Worm (Caenorhabditis elegans) whole organism, mixed stage, embryonic: ENCODE results near the gene F53C11.1.

ENCODE experiments used
- M03D4.4 ChIP-seq: sonication (generic microtip); optimal IDR thresholded peaks from 2 replicates; lab custom pipeline; 2017; ENCODE audit warnings: mild to moderate bottlenecking, missing genetic modification characterization, missing compliant biosample characterization
- bed-3 ChIP-seq: fragments of 200-800 bp; sonication (Bioruptor generic); optimal IDR thresholded peaks from 3 replicates; lab custom pipeline; 2018; ENCODE audit warnings: mild to moderate bottlenecking, missing genetic modification characterization, moderate library complexity, missing compliant biosample characterization
- blmp-1 ChIP-seq: fragments of 150-350 bp; optimal IDR thresholded peaks from 2 replicates; lab custom pipeline; 2014; ENCODE audit warnings: missing biosample characterization, missing genetic modification characterization
- ceh-39 ChIP-seq: fragments of 150-350 bp; optimal IDR thresholded peaks from 2 replicates; lab custom pipeline; 2014; ENCODE audit warnings: missing biosample characterization, missing genetic modification characterization
- ceh-43 ChIP-seq: fragments of 200-800 bp; sonication (Bioruptor generic); optimal IDR thresholded peaks from 2 replicates; lab custom pipeline; 2018; ENCODE audit warnings: mild to moderate bottlenecking, missing genetic modification characterization, moderate library complexity, missing compliant biosample characterization
- ceh-83 ChIP-seq: fragments of 200-800 bp; sonication (Bioruptor generic); optimal IDR thresholded peaks from 2 replicates; lab custom pipeline; 2018; ENCODE audit warnings: mild to moderate bottlenecking, missing genetic modification characterization, missing compliant biosample characterization
- ces-1 ChIP-seq: fragments of 150-350 bp; optimal IDR thresholded peaks from 2 replicates; lab custom pipeline; 2014; ENCODE audit warnings: missing biosample characterization, missing genetic modification reagents, missing genetic modification characterization
- cnd-1 ChIP-seq: fragments of 200-800 bp; sonication (Bioruptor generic); optimal IDR thresholded peaks from 2 replicates; lab custom pipeline; 2018; ENCODE audit warnings: mild to moderate bottlenecking, missing genetic modification characterization, missing compliant biosample characterization
- drap-1 ChIP-seq: fragments of 200-800 bp; sonication (Bioruptor generic); optimal IDR thresholded peaks from 3 replicates; lab custom pipeline; 2018; ENCODE audit warnings: mild to moderate bottlenecking, missing genetic modification characterization, missing compliant biosample characterization
- elt-1 ChIP-seq: sonication (generic microtip); optimal IDR thresholded peaks from 2 replicates; lab custom pipeline; 2017; ENCODE audit warnings: missing genetic modification characterization, mild to moderate bottlenecking, missing compliant biosample characterization, antibody characterized with exemption, moderate library complexity, borderline replicate concordance; ENCODE audit not compliant: insufficient read depth
- elt-3 ChIP-seq: fragments of 150-350 bp; optimal IDR thresholded peaks from 2 replicates; lab custom pipeline; 2014; ENCODE audit warnings: missing biosample characterization, missing genetic modification characterization
- ham-2 ChIP-seq: fragments of 200-800 bp; sonication (Bioruptor generic); optimal IDR thresholded peaks from 2 replicates; lab custom pipeline; 2018; ENCODE audit warnings: mild to moderate bottlenecking, missing genetic modification characterization, missing compliant biosample characterization
- hlh-1 ChIP-seq: fragments of 150-350 bp; optimal IDR thresholded peaks from 2 replicates; lab custom pipeline; 2014; ENCODE audit warnings: missing biosample characterization, missing genetic modification reagents, missing genetic modification characterization
- lin-13 ChIP-seq: fragments of 150-350 bp; optimal IDR thresholded peaks from 2 replicates; lab custom pipeline; 2014; ENCODE audit warnings: missing biosample characterization, missing genetic modification characterization
- lsy-2 ChIP-seq: fragments of 150-350 bp; optimal IDR thresholded peaks from 2 replicates; lab custom pipeline; 2014; ENCODE audit warnings: missing biosample characterization, missing genetic modification characterization
- mep-1 ChIP-seq: fragments of 150-350 bp; optimal IDR thresholded peaks from 2 replicates; lab custom pipeline; 2017; ENCODE audit warnings: missing biosample characterization, missing genetic modification reagents, missing genetic modification characterization, inconsistent platforms
- mls-2 ChIP-seq: sonication (generic microtip); optimal IDR thresholded peaks from 2 replicates; lab custom pipeline; 2016; ENCODE audit warnings: mild to moderate bottlenecking, missing genetic modification characterization, moderate library complexity, missing compliant biosample characterization
- nhr-12 ChIP-seq: fragments of 150-350 bp; optimal IDR thresholded peaks from 2 replicates; lab custom pipeline; 2014; ENCODE audit warnings: missing biosample characterization, missing genetic modification characterization
- nhr-2 ChIP-seq: fragments of 150-350 bp; optimal IDR thresholded peaks from 2 replicates; lab custom pipeline; 2014; ENCODE audit warnings: missing biosample characterization, missing genetic modification characterization
- nhr-237 ChIP-seq: fragments of 150-350 bp; optimal IDR thresholded peaks from 2 replicates; lab custom pipeline; 2014; ENCODE audit warnings: missing biosample characterization, missing genetic modification characterization
- nhr-76 ChIP-seq: sonication (generic microtip); optimal IDR thresholded peaks from 2 replicates; lab custom pipeline; 2017; ENCODE audit warnings: missing biosample characterization, missing genetic modification characterization
- pha-4 ChIP-seq: fragments of 150-350 bp; optimal IDR thresholded peaks from 2 replicates; lab custom pipeline; 2018; ENCODE audit warnings: missing biosample characterization, missing genetic modification reagents, missing genetic modification characterization
- sem-2 ChIP-seq: fragments of 200-800 bp; sonication (Bioruptor generic); optimal IDR thresholded peaks from 2 replicates; lab custom pipeline; 2018; ENCODE audit warnings: mild to moderate bottlenecking, missing genetic modification characterization, missing compliant biosample characterization
- snpc-4 ChIP-seq: fragments of 150-350 bp; optimal IDR thresholded peaks from 2 replicates; lab custom pipeline; 2014; ENCODE audit warnings: missing biosample characterization, missing genetic modification characterization
- sptf-1 ChIP-seq: sonication (generic microtip); optimal IDR thresholded peaks from 2 replicates; lab custom pipeline; 2017; ENCODE audit warnings: mild to moderate bottlenecking, missing genetic modification characterization, moderate library complexity, missing compliant biosample characterization
- tbx-8 ChIP-seq: fragments of 200-800 bp; sonication (Bioruptor generic); optimal IDR thresholded peaks from 2 replicates; lab custom pipeline; 2018; ENCODE audit warnings: mild to moderate bottlenecking, missing genetic modification characterization, moderate library complexity, missing compliant biosample characterization
- unc-120 ChIP-seq: sonication (generic microtip); optimal IDR thresholded peaks from 2 replicates; lab custom pipeline; 2017; ENCODE audit warnings: missing genetic modification characterization, missing compliant biosample characterization; ENCODE audit not compliant: poor library complexity, severe bottlenecking
- unc-39 ChIP-seq: fragments of 150-350 bp; optimal IDR thresholded peaks from 2 replicates; lab custom pipeline; 2014; ENCODE audit warnings: missing biosample characterization, missing genetic modification characterization
- unc-62 ChIP-seq: fragments of 150-350 bp; optimal IDR thresholded peaks from 2 replicates; lab custom pipeline; 2014; ENCODE audit warnings: missing biosample characterization, missing genetic modification reagents, missing genetic modification characterization

Gene F53C11.1

ce11 chrV:13756359-13757091 lies 19.1 kb upstream of the F53C11.1 start, which contains the start of gene F20G2.2:
F20G2.2 (minus strand) TSS chrV:13756409.
- TF ChIP-seq ces-1 (GFP tag; lab: Kevin White, UChicago): no peak
- TF ChIP-seq hlh-1 (tag; lab: Kevin White, UChicago): peak; percentile 6

DNA sequence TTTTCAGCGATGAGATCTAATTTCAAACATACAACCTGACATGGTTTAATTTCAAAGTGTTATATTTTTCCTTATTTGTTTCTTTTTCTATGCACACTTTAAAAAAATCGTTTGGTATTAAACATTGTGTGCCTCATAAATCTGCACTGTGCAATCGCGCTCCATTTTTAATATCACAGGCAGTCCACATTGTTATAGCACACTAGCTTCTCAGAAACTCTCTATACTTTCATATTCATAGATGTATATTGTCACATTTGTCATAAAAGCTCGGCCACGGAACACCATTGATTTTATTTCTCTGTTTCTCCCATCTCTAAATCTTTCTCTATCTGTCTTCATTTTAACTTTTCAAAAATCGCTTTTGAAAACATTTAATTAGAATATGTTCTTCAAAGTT lies 18.2 kb upstream of the F53C11.1 start:
- TF ChIP-seq ces-1 (GFP tag; lab: Kevin White, UChicago) (peak; percentile 32), mep-1 (tag; lab: Kevin White, UChicago) (no peak)

DNA sequence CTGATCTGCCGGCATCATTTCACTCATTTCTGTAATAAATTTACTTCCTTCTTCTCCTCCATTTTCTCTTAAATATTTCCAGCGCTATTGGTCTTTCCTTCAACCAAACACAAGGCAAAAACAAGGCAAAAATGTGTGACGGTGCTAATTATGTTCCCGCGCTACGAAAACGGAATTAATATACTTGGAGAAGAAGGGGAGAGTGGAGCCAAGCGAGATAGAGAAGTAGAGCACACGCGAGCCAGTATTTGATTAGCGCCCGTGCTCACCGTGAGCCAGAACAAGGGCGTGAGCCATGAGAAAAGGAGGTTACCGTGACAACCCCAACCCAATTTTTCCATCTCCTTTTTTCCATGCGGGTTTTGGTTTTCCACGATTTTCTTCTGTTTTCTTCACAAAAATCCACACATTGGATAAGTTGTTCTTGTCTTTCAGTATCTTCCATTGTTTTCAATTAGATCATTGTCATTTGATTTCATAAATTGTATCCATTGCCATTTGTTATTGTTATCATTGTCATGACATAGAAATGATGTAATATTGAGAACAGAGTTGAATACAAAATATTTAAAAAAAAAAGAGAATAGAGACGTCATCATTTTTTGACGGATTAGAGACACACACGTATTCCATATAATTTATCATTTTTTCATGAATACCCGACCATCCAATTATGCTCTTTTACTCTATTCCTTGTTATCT lies 13.0 kb upstream of the F53C11.1 start, which contains the start of gene F20G2.6:
TSS of gene F20G2.6 (plus strand) at position 652 of the 702 bp plus-strand sequence.
- no peak for TF ChIP-seq drap-1
- TF ChIP-seq ces-1 (GFP tag; lab: Kevin White, UChicago): peak; percentile 59
- no peak for TF ChIP-seq nhr-76 (tag; lab: Kevin White, UChicago)
- TF ChIP-seq snpc-4 (tag; lab: Kevin White, UChicago): no peak
- TF ChIP-seq unc-39 (tag; lab: Kevin White, UChicago): no peak
- TF ChIP-seq pha-4 (tag; lab: Kevin White, UChicago): no peak

- TF ChIP-seq drap-1 (no peak), hlh-1 (tag; lab: Kevin White, UChicago) (no peak), unc-62 (GFP tag; lab: Kevin White, UChicago) (no peak)
Measured at ce11 chrV:13763723-13764122, 11.9 kb upstream of the F53C11.1 start.

DNA sequence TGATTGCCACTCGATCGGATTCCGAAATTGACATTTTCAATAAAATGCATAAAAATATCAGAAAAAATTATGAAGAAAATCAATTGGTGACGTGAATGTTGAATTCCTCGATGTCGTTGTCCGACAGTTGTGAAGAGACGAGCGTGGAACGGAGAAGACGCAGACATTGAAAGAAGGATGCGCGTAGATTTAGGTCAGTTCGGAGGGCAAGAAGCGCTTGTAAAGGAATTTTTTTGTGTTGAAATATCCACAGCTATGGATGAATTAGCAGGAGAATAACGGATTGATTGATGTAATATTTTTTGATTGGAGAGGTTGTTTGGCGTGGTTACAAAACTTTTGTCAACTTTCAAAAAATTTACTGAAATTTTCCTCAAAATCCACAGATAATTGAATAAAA lies 7.2 kb upstream of the F53C11.1 start, which contains the start of gene F20G2.3:
TSS of gene F20G2.3 (minus strand) at position 101 of the 400 bp plus-strand sequence.
- TF ChIP-seq unc-62 (GFP tag; lab: Kevin White, UChicago) (no peak), pha-4 (tag; lab: Kevin White, UChicago) (no peak), bed-3 (GFP tag; lab: Kevin White, UChicago) (no peak), ceh-83 (GFP tag; lab: Kevin White, UChicago) (no peak), blmp-1 (tag; lab: Kevin White, UChicago) (no peak), ceh-39 (tag; lab: Kevin White, UChicago) (no peak), hlh-1 (tag; lab: Kevin White, UChicago) (no peak), mls-2 (tag; lab: Kevin White, UChicago) (no peak), elt-3 (tag; lab: Kevin White, UChicago) (no peak), sptf-1 (tag; lab: Kevin White, UChicago) (no peak), mep-1 (tag; lab: Kevin White, UChicago) (no peak), ceh-43 (GFP tag; lab: Kevin White, UChicago) (no peak)
- TF ChIP-seq, all 35 proteins: peak for 0

DNA sequence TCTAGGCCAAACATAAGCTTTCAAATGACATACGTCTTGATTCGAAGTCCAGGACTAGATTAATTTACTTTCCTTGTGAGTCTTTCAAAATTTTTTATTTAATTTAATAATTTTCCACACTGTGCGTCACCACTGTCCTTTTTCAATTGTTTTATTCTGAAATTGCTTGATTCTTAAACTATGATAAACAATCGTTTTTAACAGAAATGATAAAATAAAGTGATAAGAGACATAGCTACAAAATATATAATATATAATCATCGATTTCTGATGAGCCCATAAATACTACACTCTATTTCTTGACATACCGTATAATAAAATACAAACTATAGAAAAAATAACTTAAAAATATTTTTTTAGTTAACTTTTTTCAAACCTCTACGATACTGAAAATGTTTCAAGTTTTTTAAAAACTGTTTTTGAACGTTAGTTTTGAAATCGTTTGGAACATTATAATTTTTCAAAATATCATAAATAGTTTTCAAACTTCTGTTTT lies 6.6 kb upstream of the F53C11.1 start, which contains the start of gene nas-24:
TSS of gene nas-24 (plus strand) at position 446 of the 496 bp plus-strand sequence.
- TF ChIP-seq mep-1 (tag; lab: Kevin White, UChicago) (no peak), nhr-237 (tag; lab: Kevin White, UChicago) (no peak), elt-1 (no peak), ceh-43 (GFP tag; lab: Kevin White, UChicago) (no peak), blmp-1 (tag; lab: Kevin White, UChicago) (no peak), M03D4.4 (tag; lab: Kevin White, UChicago) (no peak), nhr-2 (tag; lab: Kevin White, UChicago) (no peak), tbx-8 (GFP tag; lab: Kevin White, UChicago) (no peak)
- TF ChIP-seq, all 35 proteins: peak for 0

ce11 chrV:13771209-13771608 lies 4.4 kb upstream of the F53C11.1 start, which contains the start of gene F20G2.5:
F20G2.5 (plus strand) TSS chrV:13771509.
- TF ChIP-seq unc-120 (no peak), ham-2 (GFP tag; lab: Kevin White, UChicago) (no peak), lsy-2 (no peak), elt-3 (tag; lab: Kevin White, UChicago) (no peak), ceh-83 (GFP tag; lab: Kevin White, UChicago) (no peak), mls-2 (tag; lab: Kevin White, UChicago) (no peak), nhr-2 (tag; lab: Kevin White, UChicago) (no peak), cnd-1 (tag; lab: Kevin White, UChicago) (no peak), pha-4 (tag; lab: Kevin White, UChicago) (no peak), drap-1 (no peak), bed-3 (GFP tag; lab: Kevin White, UChicago) (no peak), unc-62 (GFP tag; lab: Kevin White, UChicago) (no peak), blmp-1 (tag; lab: Kevin White, UChicago) (no peak), unc-39 (tag; lab: Kevin White, UChicago) (no peak), lin-13 (tag; lab: Kevin White, UChicago) (no peak), nhr-12 (tag; lab: Kevin White, UChicago) (no peak), sem-2 (GFP tag; lab: Kevin White, UChicago) (no peak)
